Fruit fly (Drosophila melanogaster) ovary, adult (tissue): ENCODE measurements around the gene Cyp316a1.

ENCODE experiments used
- CG17801 ChIP-seq: fragments of 200-800 bp; optimal IDR thresholded peaks from 2 replicates; lab custom pipeline; 2019; ENCODE audit warnings: missing biosample characterization, mild to moderate bottlenecking, missing genetic modification characterization, moderate library complexity; ENCODE audit not compliant: partially characterized antibody

The Cyp316a1 gene

DNA sequence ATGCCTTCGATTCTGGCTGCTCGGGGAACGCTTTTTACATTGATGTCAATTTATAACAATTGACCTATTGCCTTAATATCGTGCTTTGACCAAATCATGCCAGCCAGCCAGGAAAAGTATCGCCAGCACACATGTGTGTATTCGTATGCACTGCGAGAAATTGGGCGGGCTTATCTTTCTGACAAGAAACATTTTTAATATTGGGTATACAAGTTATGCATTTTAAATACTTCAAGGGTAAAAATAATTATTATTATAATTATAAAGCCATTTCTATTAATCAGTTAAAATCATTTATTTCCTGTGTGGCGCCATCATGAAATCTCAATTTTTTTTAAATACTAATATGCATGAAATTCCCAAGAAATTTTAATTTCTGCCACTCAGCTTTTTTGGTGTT lies 30.2 kb downstream of the Cyp316a1 start:
- no peak for TF ChIP-seq CG17801 (GFP tag; lab: Kevin White, UChicago)

DNA sequence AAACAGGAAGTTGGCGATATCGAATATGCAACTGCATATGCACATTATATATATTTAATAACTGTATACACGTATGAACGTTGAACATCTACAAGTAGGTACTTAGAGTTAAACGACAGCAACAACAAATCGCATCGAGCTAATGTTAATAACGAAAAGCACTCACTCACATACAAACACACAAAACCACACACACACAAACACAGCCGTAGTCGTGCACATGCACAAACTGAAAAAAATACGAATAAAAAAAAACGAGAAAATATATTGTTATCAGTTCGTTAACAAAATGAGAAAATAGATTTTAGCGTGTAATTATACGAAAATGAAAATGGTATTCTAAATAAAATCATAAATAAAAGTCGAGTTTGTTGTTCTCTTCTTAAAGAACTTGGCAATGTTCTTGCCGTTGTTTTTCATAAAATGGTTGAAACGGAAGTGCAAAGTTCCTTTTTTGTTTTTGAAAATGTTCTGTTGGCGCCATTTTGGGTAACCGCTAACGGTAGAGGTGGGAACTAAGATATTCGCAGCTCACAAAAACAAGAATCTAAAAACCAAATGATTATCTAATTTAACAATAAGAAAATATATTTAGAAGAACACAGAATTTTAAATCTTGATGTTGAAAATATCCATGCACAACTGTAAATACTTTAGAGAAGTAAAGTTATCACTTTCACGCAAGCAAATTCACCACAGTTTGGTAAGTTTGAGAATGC lies 36.2 kb downstream of the Cyp316a1 start:
- no peak for TF ChIP-seq CG17801 (GFP tag; lab: Kevin White, UChicago)

DNA sequence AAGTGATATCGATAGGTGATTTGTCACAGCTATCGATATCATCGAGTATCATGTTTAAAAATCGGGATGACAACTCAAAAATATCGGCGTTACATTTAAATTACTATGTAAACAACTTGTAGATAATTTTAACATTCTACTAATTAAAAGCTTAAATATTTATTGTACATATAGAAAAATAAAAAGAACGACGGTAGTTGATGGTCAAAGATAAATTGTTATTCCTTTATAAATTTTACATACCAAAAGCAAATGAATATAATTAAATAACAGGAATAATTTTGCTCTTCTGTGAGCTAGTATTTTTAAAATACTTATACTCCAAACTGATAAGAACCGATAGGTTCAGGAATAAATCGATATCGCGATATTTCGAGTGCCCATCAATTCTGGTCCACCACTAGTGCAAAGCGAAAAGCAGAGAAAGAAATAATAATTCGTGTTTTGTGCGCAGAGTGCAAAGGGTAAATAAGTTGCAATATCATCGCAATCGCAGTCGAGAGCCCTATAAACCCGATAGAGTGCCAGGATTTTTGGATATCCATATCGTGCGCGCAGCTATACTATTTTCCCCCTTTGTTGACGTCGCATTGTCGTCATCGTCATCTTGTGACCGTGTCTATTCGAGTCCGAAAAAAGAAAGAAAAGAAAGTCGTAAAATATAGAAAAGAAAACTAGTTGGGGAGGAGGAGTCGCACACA lies 36.9 kb downstream of the Cyp316a1 start, which contains the start of gene lqf:
TSS of gene lqf (plus strand) at position 401 of the 701 bp plus-strand sequence.
- no peak for TF ChIP-seq CG17801 (GFP tag; lab: Kevin White, UChicago)

DNA sequence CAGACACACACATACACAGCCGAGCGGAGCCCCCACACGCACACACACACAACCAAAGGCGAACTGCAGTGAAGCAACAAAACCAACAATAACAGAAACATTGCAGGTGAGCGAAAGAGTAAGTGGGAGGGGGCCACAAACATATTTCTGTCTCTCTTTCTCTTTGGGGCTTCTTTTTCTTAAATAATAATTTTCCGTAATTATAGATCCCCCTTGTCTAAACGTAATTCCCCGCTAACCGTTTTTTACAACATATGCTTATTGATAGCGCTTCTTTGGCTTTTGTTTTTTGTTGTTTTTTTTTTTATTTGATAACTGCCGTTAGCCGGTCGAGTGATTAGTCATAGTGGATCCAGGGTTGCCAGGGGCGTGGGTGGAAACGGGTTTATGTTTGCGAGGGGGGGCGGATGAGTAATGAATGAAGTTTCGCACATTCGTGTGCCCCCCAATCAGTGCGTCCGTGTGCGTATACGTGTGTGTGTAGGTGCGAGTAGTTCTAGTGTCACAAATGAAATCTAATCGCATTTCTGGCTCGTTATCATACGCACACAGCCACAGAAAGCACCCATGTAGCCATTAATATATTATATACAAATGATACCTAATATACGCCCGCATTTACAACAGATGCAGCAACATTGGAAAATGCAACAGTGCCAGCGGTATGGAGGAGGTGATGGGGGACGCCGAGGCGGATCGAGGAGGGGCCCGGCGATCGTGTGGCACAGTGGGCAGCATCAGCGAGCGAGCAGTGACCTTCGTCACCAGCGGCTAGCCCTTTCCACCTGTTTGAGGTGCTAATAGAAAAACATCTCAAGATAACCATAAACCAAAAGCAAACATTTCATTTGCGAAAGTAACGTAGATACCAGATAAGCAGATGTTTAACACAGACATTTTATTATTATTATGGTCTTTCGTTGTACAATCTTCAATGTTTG lies 37.7 kb downstream of the Cyp316a1 start:
- TF ChIP-seq CG17801 (GFP tag; lab: Kevin White, UChicago), result no peak

DNA sequence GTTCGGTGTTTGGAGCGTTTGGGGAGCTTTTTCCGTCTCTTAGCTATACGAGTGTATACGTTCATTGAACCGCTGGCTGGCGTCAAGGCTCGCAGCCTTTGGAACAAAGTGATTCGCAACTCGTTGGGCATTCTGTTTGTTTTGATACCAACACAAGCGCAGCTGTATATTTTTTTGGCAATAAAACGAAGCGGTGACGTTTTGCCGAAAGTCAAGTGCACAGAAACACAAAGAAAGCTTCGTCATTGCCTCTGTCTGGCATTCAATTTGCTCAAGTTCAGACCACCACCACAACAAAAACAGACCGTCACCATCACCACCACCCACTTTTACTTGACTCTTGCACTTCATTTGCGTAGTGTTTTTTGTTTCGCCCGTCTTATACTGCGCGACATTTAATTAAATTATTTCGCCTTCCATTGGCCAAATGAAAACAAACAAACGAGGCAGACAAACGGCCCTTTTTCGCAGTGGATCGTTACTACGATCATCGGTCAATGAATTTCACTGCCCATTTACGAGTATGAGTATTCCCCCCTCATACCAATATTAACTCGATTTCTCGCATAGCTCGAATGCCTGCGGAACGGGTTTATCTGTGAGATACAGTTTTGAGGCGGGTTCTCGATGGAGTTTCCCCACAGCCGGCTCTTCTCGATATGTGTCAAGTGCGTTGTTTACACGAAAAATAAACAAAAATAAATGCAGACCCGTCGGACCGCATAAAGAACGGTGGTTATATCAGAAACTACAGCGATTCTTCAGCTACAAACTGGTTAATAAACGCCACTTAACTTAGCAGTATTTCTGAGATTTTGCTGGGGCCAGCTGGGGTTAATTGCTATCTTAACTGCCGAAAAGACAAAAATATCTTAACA lies 39.0 kb downstream of the Cyp316a1 start:
- no peak for TF ChIP-seq CG17801 (GFP tag; lab: Kevin White, UChicago)

DNA sequence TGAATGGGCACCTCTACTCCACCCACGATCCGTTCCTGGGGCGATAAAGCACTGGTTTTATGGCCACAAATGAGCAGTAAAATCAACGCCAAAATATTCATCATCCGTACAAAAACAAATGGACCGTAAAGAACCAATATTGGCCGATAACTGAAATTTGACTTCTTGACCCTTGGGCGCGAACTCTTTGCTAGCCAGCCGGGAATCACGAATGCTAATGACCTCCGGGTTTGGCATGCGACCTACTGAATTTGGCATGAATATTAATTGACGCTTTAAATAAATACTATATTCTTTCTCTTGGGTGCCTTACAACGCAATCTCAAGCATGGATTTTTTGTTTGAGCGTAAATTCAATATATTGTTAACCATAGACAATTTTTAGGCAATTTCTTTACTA lies 48.1 kb downstream of the Cyp316a1 start, which contains the start of gene CG16998:
TSS of gene CG16998 (minus strand) at position 101 of the 400 bp plus-strand sequence.
- TF ChIP-seq CG17801 (GFP tag; lab: Kevin White, UChicago), result no peak

DNA sequence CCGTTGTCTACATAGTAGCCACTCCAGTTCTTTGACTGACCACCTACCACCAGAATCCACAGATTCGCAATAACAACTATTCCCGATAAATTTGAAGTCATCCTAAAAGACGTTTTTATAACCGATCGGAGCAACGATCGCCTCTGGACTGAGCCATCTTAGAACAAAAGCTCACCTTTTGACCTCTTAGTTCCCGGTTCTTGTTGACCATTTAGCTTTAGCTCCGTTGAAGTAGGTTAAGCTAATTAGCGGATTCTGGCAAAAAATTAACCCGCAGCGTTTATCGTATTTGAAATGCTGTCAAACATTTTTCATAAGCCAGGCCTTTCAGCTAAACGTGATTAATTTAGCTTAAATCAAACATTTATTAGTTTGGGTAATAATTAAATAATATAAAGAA lies 49.4 kb downstream of the Cyp316a1 start, which contains the start of gene CG32374:
TSS of gene CG32374 (minus strand) at position 101 of the 400 bp plus-strand sequence.
- no peak for TF ChIP-seq CG17801 (GFP tag; lab: Kevin White, UChicago)

DNA sequence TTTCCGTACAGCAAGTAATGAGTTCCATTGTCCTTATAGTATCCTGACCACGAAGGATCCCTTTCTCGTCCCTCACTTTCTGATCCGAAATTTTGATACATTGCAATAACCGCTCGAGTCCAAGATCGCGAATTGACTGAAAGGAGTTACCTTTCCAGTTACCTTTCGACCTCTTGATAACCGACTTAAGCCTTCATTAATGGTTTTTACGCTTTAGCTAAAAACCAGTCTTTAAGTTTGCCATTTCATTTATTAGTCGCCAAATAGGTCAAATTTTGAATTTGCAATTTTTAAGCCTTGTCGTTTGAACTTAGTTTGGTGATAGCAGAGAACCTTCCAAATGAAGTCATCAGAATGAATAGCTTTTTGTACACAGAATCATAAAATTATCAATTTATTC lies 50.7 kb downstream of the Cyp316a1 start, which contains the start of gene CG32376:
TSS of gene CG32376 (minus strand) at position 101 of the 400 bp plus-strand sequence.
- TF ChIP-seq CG17801 (GFP tag; lab: Kevin White, UChicago), result no peak
